Fruit fly (Drosophila melanogaster) whole organism: Measurements from ENCODE around the gene Thor.

Source experiments
- CG8478 ChIP-seq: fragments of >200 bp; optimal IDR thresholded peaks from 2 replicates; lab custom pipeline; 2018; ENCODE audit warnings: inconsistent platforms
- Dll ChIP-seq: fragments of >200 bp; optimal IDR thresholded peaks from 2 replicates; lab custom pipeline; 2017
- EcR ChIP-seq, 2 experiments: fragments of >200 bp; optimal IDR thresholded peaks; 2 replicates each; lab custom pipeline; 2017; ENCODE audit warnings: missing biosample characterization in 2 of 2, missing genetic modification characterization in 2 of 2, missing genetic modification reagents in 2 of 2
- pan ChIP-seq: fragments of >200 bp; optimal IDR thresholded peaks from 2 replicates; lab custom pipeline; 2017
- psq ChIP-seq: fragments of >200 bp; optimal IDR thresholded peaks from 2 replicates; lab custom pipeline; 2017
- usp ChIP-seq: fragments of >200 bp; optimal IDR thresholded peaks from 2 replicates; lab custom pipeline; 2017; ENCODE audit warnings: missing biosample characterization, missing genetic modification characterization, mixed read lengths

- no peak for TF ChIP-seq pan
- TF ChIP-seq usp, result no peak
- TF ChIP-seq CG8478 (lab: Kevin White, UChicago), result no peak
- no peak for TF ChIP-seq Dll
- TF ChIP-seq psq, result no peak
- TF ChIP-seq EcR (GFP tag; optimal IDR thresholded peaks at IDR 0.05; lab: Kevin White, UChicago), result no peak
These were observed 17.2 kb downstream of the Thor start for dm6 chr2L:3495465-3495864.
